Worm (Caenorhabditis elegans) whole organism, young adult: ENCODE results near the gene Y94A7B.11.

Experiments
- F33H1.4 ChIP-seq: fragments of 200-800 bp; sonication (Bioruptor generic); IDR thresholded peaks from 2 replicates; pipeline ENCODE4 v1.3.6; 2022; ENCODE audit warnings: missing genetic modification reagents, missing genetic modification characterization, missing compliant biosample characterization
- F49E8.2 ChIP-seq: sonication (generic microtip); optimal IDR thresholded peaks from 3 replicates; lab custom pipeline; 2017; ENCODE audit warnings: missing genetic modification characterization, mild to moderate bottlenecking, missing compliant biosample characterization, antibody characterized with exemption, moderate library complexity; ENCODE audit not compliant: insufficient read depth
- F55B11.4 ChIP-seq: sonication (generic microtip); optimal IDR thresholded peaks from 2 replicates; lab custom pipeline; 2016; ENCODE audit warnings: missing compliant biosample characterization, missing genetic modification characterization, borderline replicate concordance; ENCODE audit not compliant: insufficient read depth
- K12H6.12 ChIP-seq: fragments of 200-800 bp; sonication (Bioruptor generic); optimal IDR thresholded peaks from 2 replicates; lab custom pipeline; 2018; ENCODE audit warnings: mild to moderate bottlenecking, missing genetic modification characterization, missing compliant biosample characterization
- T26A5.8 ChIP-seq: sonication (generic microtip); optimal IDR thresholded peaks from 2 replicates; lab custom pipeline; 2016; ENCODE audit warnings: missing genetic modification characterization, missing compliant biosample characterization
- ceh-58 ChIP-seq: fragments of 200-800 bp; sonication (Bioruptor generic); IDR thresholded peaks from 2 replicates; pipeline ENCODE4 v1.3.6; 2022; ENCODE audit warnings: missing genetic modification characterization, missing compliant biosample characterization
- chd-7 ChIP-seq: sonication (generic microtip); optimal IDR thresholded peaks from 2 replicates; lab custom pipeline; 2016; ENCODE audit warnings: mild to moderate bottlenecking, missing genetic modification characterization, moderate library complexity, missing compliant biosample characterization
- hlh-26 ChIP-seq: fragments of 200-800 bp; sonication (Bioruptor generic); conservative IDR thresholded peaks from 2 replicates; pipeline ENCODE4 v1.3.6; 2022; ENCODE audit warnings: missing genetic modification reagents, missing genetic modification characterization, missing compliant biosample characterization
- madf-3 ChIP-seq: fragments of 200-800 bp; sonication (Bioruptor generic); IDR thresholded peaks from 2 replicates; pipeline ENCODE4 v1.3.6; 2022; ENCODE audit warnings: missing genetic modification reagents, missing genetic modification characterization, missing compliant biosample characterization
- snpc-4 ChIP-seq, 5 experiments: fragments of 150-350 bp in 1 of 5; sonication (generic microtip) in 4 of 5; optimal IDR thresholded peaks; 2 replicates each; lab custom pipeline; 2014 to 2018; ENCODE audit warnings: missing genetic modification characterization in 5 of 5, missing biosample characterization in 3 of 5, antibody characterized with exemption in 2 of 5, mild to moderate bottlenecking in 2 of 5, missing compliant biosample characterization in 2 of 5, missing genotype in 2 of 5, moderate library complexity in 2 of 5, missing genetic modification reagents in 1 of 5
- unc-130 ChIP-seq: sonication (generic microtip); optimal IDR thresholded peaks from 2 replicates; lab custom pipeline; 2016; ENCODE audit warnings: missing genetic modification reagents, missing genetic modification characterization, missing compliant biosample characterization
- ztf-26 ChIP-seq: sonication (generic microtip); optimal IDR thresholded peaks from 2 replicates; lab custom pipeline; 2017; ENCODE audit warnings: missing genetic modification characterization, missing compliant biosample characterization

- TF ChIP-seq F49E8.2 (tag; lab: Kevin White, UChicago) (no peak), chd-7 (tag; lab: Kevin White, UChicago) (no peak), snpc-4 (GFP tag; optimal IDR thresholded peaks at IDR 0.05; lab: Kevin White, UChicago) (no peak), snpc-4 (tag; optimal IDR thresholded peaks at IDR 0.05; lab: Kevin White, UChicago) (no peak), F33H1.4 (GFP tag; lab: Robert Waterston, UW) (no peak), hlh-26 (GFP tag; lab: Robert Waterston, UW) (no peak), unc-130 (GFP tag; lab: Kevin White, UChicago) (no peak), ceh-58 (GFP tag; lab: Robert Waterston, UW) (no peak), T26A5.8 (tag; lab: Kevin White, UChicago) (no peak), F55B11.4 (tag; lab: Kevin White, UChicago) (no peak), madf-3 (no peak), K12H6.12 (tag; lab: Kevin White, UChicago) (no peak), ztf-26 (tag; lab: Kevin White, UChicago) (no peak)
Observed at ce11 chrV:17844106-17844505, 41.7 kb upstream of the Y94A7B.11 start, which contains the start of gene srh-286.
